Worm (Caenorhabditis elegans) whole organism, L1 larva: ENCODE data around the gene T05C12.15.
A peak's percentile ranks its signal among the peaks of the same experiment; 100 is the strongest.

Source experiments
- C04F5.9 ChIP-seq: sonication (generic microtip); optimal IDR thresholded peaks from 2 replicates; lab custom pipeline; 2016; ENCODE audit warnings: missing genetic modification characterization, missing compliant biosample characterization
- C16A3.4 ChIP-seq: fragments of 150-350 bp; optimal IDR thresholded peaks from 2 replicates; lab custom pipeline; 2014; ENCODE audit warnings: missing biosample characterization, missing genetic modification characterization
- F16B12.6 ChIP-seq: fragments of 150-350 bp; optimal IDR thresholded peaks from 2 replicates; lab custom pipeline; 2014; ENCODE audit warnings: missing biosample characterization, missing genetic modification characterization
- aha-1 ChIP-seq: fragments of 150-350 bp; optimal IDR thresholded peaks from 2 replicates; lab custom pipeline; 2014; ENCODE audit warnings: missing biosample characterization, missing genetic modification characterization
- aly-2 ChIP-seq: fragments of 150-350 bp; optimal IDR thresholded peaks from 2 replicates; lab custom pipeline; 2014; ENCODE audit warnings: missing biosample characterization, missing genetic modification characterization
- ama-1 ChIP-seq: fragments of 150-350 bp; optimal IDR thresholded peaks from 2 replicates; lab custom pipeline; 2014
- blmp-1 ChIP-seq: fragments of 150-350 bp; optimal IDR thresholded peaks from 2 replicates; lab custom pipeline; 2014; ENCODE audit warnings: missing biosample characterization, missing genetic modification characterization
- ceh-82 ChIP-seq, 3 experiments: fragments of 150-350 bp in 1 of 3; sonication (generic microtip) in 2 of 3; optimal IDR thresholded peaks; 2 replicates each; lab custom pipeline; 2014 to 2017; ENCODE audit warnings: missing biosample characterization in 3 of 3, missing genetic modification characterization in 3 of 3
- ceh-88 ChIP-seq: fragments of 200-800 bp; sonication (Bioruptor generic); IDR thresholded peaks from 2 replicates; pipeline ENCODE4 v1.3.6; 2022; ENCODE audit warnings: missing genetic modification characterization, missing compliant biosample characterization
- ceh-90 ChIP-seq: sonication (generic microtip); optimal IDR thresholded peaks from 2 replicates; lab custom pipeline; 2016; ENCODE audit warnings: missing genetic modification characterization, missing compliant biosample characterization
- dpl-1 ChIP-seq, 3 experiments: fragments of 150-350 bp in 2 of 3; sonication (generic microtip) in 1 of 3; optimal IDR thresholded peaks; 2 replicates each; lab custom pipeline; 2014 to 2017; ENCODE audit warnings: missing biosample characterization in 3 of 3, missing genetic modification characterization in 3 of 3, missing genetic modification reagents in 3 of 3
- dsc-1 ChIP-seq: sonication (generic microtip); optimal IDR thresholded peaks from 2 replicates; lab custom pipeline; 2016; ENCODE audit warnings: mild to moderate bottlenecking, missing genetic modification characterization, missing compliant biosample characterization
- egl-13 ChIP-seq: sonication (generic microtip); optimal IDR thresholded peaks from 2 replicates; lab custom pipeline; 2016; ENCODE audit warnings: missing genotype, missing genetic modification reagents, missing genetic modification characterization, missing compliant biosample characterization
- egl-27 ChIP-seq, 2 experiments: fragments of 150-350 bp in 1 of 2; sonication (generic microtip); optimal IDR thresholded peaks; 3 replicates each; lab custom pipeline; 2017 to 2018; ENCODE audit warnings: missing biosample characterization in 2 of 2, missing genetic modification characterization in 2 of 2, missing genetic modification reagents in 2 of 2
- elt-3 ChIP-seq, 6 experiments: fragments of 150-350 bp in 1 of 6; sonication (generic microtip); optimal IDR thresholded peaks; 2 replicates each; lab custom pipeline; 2017 to 2018; ENCODE audit warnings: missing biosample characterization in 6 of 6, missing genetic modification characterization in 6 of 6, inconsistent platforms in 1 of 6
- ets-5 ChIP-seq: fragments of 200-800 bp; sonication (Bioruptor generic); IDR thresholded peaks from 2 replicates; pipeline ENCODE4 v1.3.6; 2022; ENCODE audit warnings: missing genetic modification characterization, missing compliant biosample characterization
- fkh-10 ChIP-seq: sonication (generic microtip); optimal IDR thresholded peaks from 2 replicates; lab custom pipeline; 2017; ENCODE audit warnings: missing biosample characterization, missing genetic modification reagents, missing genetic modification characterization
- fos-1 ChIP-seq: fragments of 150-350 bp; optimal IDR thresholded peaks from 2 replicates; lab custom pipeline; 2014; ENCODE audit warnings: missing biosample characterization, missing genetic modification characterization
- grh-1 ChIP-seq: fragments of 200-800 bp; sonication (Bioruptor generic); IDR thresholded peaks from 2 replicates; pipeline ENCODE4 v1.3.6; 2022; ENCODE audit warnings: missing genetic modification reagents, missing genetic modification characterization, missing compliant biosample characterization
- hlh-17 ChIP-seq: fragments of 200-800 bp; sonication (Bioruptor generic); optimal IDR thresholded peaks from 2 replicates; lab custom pipeline; 2018; ENCODE audit warnings: missing genetic modification characterization, mild to moderate bottlenecking, missing compliant biosample characterization, moderate library complexity, borderline replicate concordance
- hpl-2 ChIP-seq: fragments of 150-350 bp; optimal IDR thresholded peaks from 2 replicates; lab custom pipeline; 2014; ENCODE audit warnings: missing biosample characterization, missing genetic modification reagents, missing genetic modification characterization
- jun-1 ChIP-seq: fragments of 150-350 bp; optimal IDR thresholded peaks from 2 replicates; lab custom pipeline; 2014; ENCODE audit warnings: missing biosample characterization, missing genetic modification reagents, missing genetic modification characterization
- lin-35 ChIP-seq, 2 experiments: fragments of 150-350 bp; optimal IDR thresholded peaks; 2 replicates each; lab custom pipeline; 2014; ENCODE audit warnings: missing biosample characterization in 2 of 2, missing genetic modification characterization in 2 of 2, missing genetic modification reagents in 2 of 2
- lin-39 ChIP-seq: fragments of 150-350 bp; optimal IDR thresholded peaks from 2 replicates; lab custom pipeline; 2014; ENCODE audit warnings: missing biosample characterization, missing genetic modification reagents, missing genetic modification characterization
- lir-3 ChIP-seq: sonication (generic microtip); optimal IDR thresholded peaks from 2 replicates; lab custom pipeline; 2016; ENCODE audit warnings: mild to moderate bottlenecking, missing genetic modification characterization, moderate library complexity, missing compliant biosample characterization; ENCODE audit not compliant: poor library complexity
- lsy-2 ChIP-seq, 2 experiments: fragments of 150-350 bp; optimal IDR thresholded peaks; 2 replicates each; lab custom pipeline; 2014; ENCODE audit warnings: missing biosample characterization in 2 of 2, missing genetic modification characterization in 2 of 2
- mab-9 ChIP-seq: fragments of 200-800 bp; sonication (Bioruptor generic); IDR thresholded peaks from 2 replicates; pipeline ENCODE4 v1.3.6; 2022; ENCODE audit warnings: missing genetic modification reagents, missing genetic modification characterization, missing compliant biosample characterization
- mef-2 ChIP-seq: fragments of 150-350 bp; optimal IDR thresholded peaks from 2 replicates; lab custom pipeline; 2014; ENCODE audit warnings: missing biosample characterization, missing genetic modification characterization
- nhr-11 ChIP-seq: fragments of 150-350 bp; optimal IDR thresholded peaks from 2 replicates; lab custom pipeline; 2014; ENCODE audit warnings: missing biosample characterization, missing genetic modification characterization
- nhr-12 ChIP-seq: sonication (generic microtip); optimal IDR thresholded peaks from 2 replicates; lab custom pipeline; 2017; ENCODE audit warnings: missing biosample characterization, missing genetic modification characterization
- nhr-20 ChIP-seq: sonication (generic microtip); optimal IDR thresholded peaks from 2 replicates; lab custom pipeline; 2016; ENCODE audit warnings: mild to moderate bottlenecking, missing genetic modification characterization, missing compliant biosample characterization
- nhr-28 ChIP-seq: fragments of 150-350 bp; optimal IDR thresholded peaks from 2 replicates; lab custom pipeline; 2014; ENCODE audit warnings: missing biosample characterization, missing genetic modification characterization
- nhr-77 ChIP-seq: fragments of 150-350 bp; optimal IDR thresholded peaks from 2 replicates; lab custom pipeline; 2014; ENCODE audit warnings: missing biosample characterization, missing genetic modification characterization
- nhr-84 ChIP-seq: sonication (generic microtip); optimal IDR thresholded peaks from 2 replicates; lab custom pipeline; 2017; ENCODE audit warnings: missing biosample characterization, missing genetic modification characterization
- nhr-85 ChIP-seq: sonication (generic microtip); peaks from one replicate; lab custom pipeline; 2016; ENCODE audit warnings: missing genetic modification characterization, inconsistent platforms, missing compliant biosample characterization
- nhr-90 ChIP-seq: sonication (generic microtip); optimal IDR thresholded peaks from 2 replicates; lab custom pipeline; 2016; ENCODE audit warnings: mild to moderate bottlenecking, missing genetic modification characterization, missing compliant biosample characterization; ENCODE audit not compliant: poor library complexity
- pag-3 ChIP-seq: sonication (generic microtip); optimal IDR thresholded peaks from 2 replicates; lab custom pipeline; 2017; ENCODE audit warnings: missing genetic modification characterization, mild to moderate bottlenecking, missing compliant biosample characterization, antibody characterized with exemption, borderline replicate concordance; ENCODE audit not compliant: insufficient read depth
- pax-3 ChIP-seq: fragments of 200-800 bp; sonication (Bioruptor generic); optimal IDR thresholded peaks from 2 replicates; lab custom pipeline; 2018; ENCODE audit warnings: mild to moderate bottlenecking, missing genetic modification characterization, moderate library complexity, missing compliant biosample characterization
- pqm-1 ChIP-seq: sonication (generic microtip); optimal IDR thresholded peaks from 3 replicates; lab custom pipeline; 2017; ENCODE audit warnings: missing biosample characterization, missing genetic modification characterization
- rnt-1 ChIP-seq: sonication (generic microtip); optimal IDR thresholded peaks from 2 replicates; lab custom pipeline; 2016; ENCODE audit warnings: mild to moderate bottlenecking, missing genetic modification characterization, moderate library complexity, missing compliant biosample characterization
- snpc-4 ChIP-seq: fragments of 150-350 bp; optimal IDR thresholded peaks from 2 replicates; lab custom pipeline; 2014; ENCODE audit warnings: missing biosample characterization, missing genetic modification characterization
- snu-23 ChIP-seq: sonication (generic microtip); optimal IDR thresholded peaks from 2 replicates; lab custom pipeline; 2016; ENCODE audit warnings: missing genetic modification characterization, missing compliant biosample characterization
- sox-4 ChIP-seq: sonication (generic microtip); optimal IDR thresholded peaks from 2 replicates; lab custom pipeline; 2016; ENCODE audit warnings: missing genetic modification characterization, missing compliant biosample characterization
- sup-37 ChIP-seq: fragments of 200-800 bp; sonication (Bioruptor generic); optimal IDR thresholded peaks from 2 replicates; lab custom pipeline; 2018; ENCODE audit warnings: mild to moderate bottlenecking, missing genetic modification characterization, missing compliant biosample characterization
- swsn-7 ChIP-seq: sonication (generic microtip); optimal IDR thresholded peaks from 2 replicates; lab custom pipeline; 2016; ENCODE audit warnings: missing genetic modification characterization, missing compliant biosample characterization
- tbx-2 ChIP-seq: sonication (generic microtip); optimal IDR thresholded peaks from 2 replicates; lab custom pipeline; 2016; ENCODE audit warnings: missing genetic modification characterization, missing compliant biosample characterization
- unc-130 ChIP-seq: fragments of 150-350 bp; optimal IDR thresholded peaks from 2 replicates; lab custom pipeline; 2017; ENCODE audit warnings: missing biosample characterization, missing genetic modification characterization, inconsistent platforms
- unc-30 ChIP-seq: sonication (generic microtip); optimal IDR thresholded peaks from 2 replicates; lab custom pipeline; 2017; ENCODE audit warnings: missing biosample characterization, missing genetic modification characterization
- unc-62 ChIP-seq: fragments of 150-350 bp; optimal IDR thresholded peaks from 2 replicates; lab custom pipeline; 2014; ENCODE audit warnings: missing biosample characterization, missing genetic modification reagents, missing genetic modification characterization
- vab-15 ChIP-seq: sonication (generic microtip); optimal IDR thresholded peaks from 2 replicates; lab custom pipeline; 2017; ENCODE audit warnings: missing genotype, mild to moderate bottlenecking, missing genetic modification characterization, missing compliant biosample characterization
- xbp-1 ChIP-seq: sonication (generic microtip); optimal IDR thresholded peaks from 2 replicates; lab custom pipeline; 2016; ENCODE audit warnings: missing genetic modification characterization, missing compliant biosample characterization
- zag-1 ChIP-seq: fragments of 150-350 bp; optimal IDR thresholded peaks from 2 replicates; lab custom pipeline; 2014; ENCODE audit warnings: missing biosample characterization, missing genetic modification characterization
- zip-4 ChIP-seq: fragments of 200-800 bp; sonication (Bioruptor generic); optimal IDR thresholded peaks from 2 replicates; lab custom pipeline; 2018; ENCODE audit warnings: mild to moderate bottlenecking, missing genetic modification characterization, moderate library complexity, missing compliant biosample characterization
- ztf-4 ChIP-seq: fragments of 150-350 bp; optimal IDR thresholded peaks from 2 replicates; lab custom pipeline; 2014; ENCODE audit warnings: missing biosample characterization, missing genetic modification characterization

The T05C12.15 gene

DNA sequence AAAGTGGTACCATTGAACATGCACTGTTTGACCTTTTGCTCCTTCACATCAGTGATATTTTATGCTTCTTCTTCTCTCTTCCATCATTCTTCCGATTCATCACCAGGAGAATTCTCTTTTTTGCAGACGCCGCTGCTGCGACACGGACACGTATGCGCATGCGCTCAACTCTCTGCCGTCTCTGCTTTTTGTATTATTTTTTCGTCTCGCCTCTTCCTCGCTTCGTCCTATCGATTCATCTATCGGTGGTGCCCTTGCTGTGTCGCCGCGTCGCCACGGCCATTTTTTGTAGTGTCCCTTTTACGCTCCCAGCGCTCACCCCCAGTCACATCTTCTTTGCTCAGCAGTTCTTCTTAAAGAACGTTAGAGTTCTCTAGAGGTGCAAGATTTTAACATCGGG is 43.3 kb upstream of the T05C12.15 start:
- TF ChIP-seq aha-1 (no peak), lin-35 (GFP tag; optimal IDR thresholded peaks at IDR 0.05; lab: Kevin White, UChicago) (peak; percentile 40 to 41), ets-5 (GFP tag; lab: Robert Waterston, UW) (no peak), nhr-20 (tag; lab: Kevin White, UChicago) (peak; percentile 18), hpl-2 (GFP tag; lab: Kevin White, UChicago) (no peak), sox-4 (tag; lab: Kevin White, UChicago) (no peak), grh-1 (GFP tag; lab: Robert Waterston, UW) (no peak), zip-4 (GFP tag; lab: Kevin White, UChicago) (no peak), mef-2 (tag; lab: Kevin White, UChicago) (no peak), rnt-1 (peak; percentile 52), snu-23 (GFP tag; lab: Kevin White, UChicago) (peak; percentile 24), unc-130 (no peak), F16B12.6 (tag; lab: Kevin White, UChicago) (peak; percentile 37), pag-3 (no peak), mab-9 (GFP tag; lab: Robert Waterston, UW) (no peak), snpc-4 (tag; lab: Kevin White, UChicago) (no peak), C04F5.9 (no peak), pax-3 (tag; lab: Kevin White, UChicago) (no peak), lsy-2 (tag; optimal IDR thresholded peaks at IDR 0.05; lab: Kevin White, UChicago) (peak; percentile 45 to 85), dsc-1 (tag; lab: Kevin White, UChicago) (peak; percentile 38), lin-39 (tag; lab: Kevin White, UChicago) (no peak), elt-3 (tag; optimal IDR thresholded peaks at IDR 0.05; lab: Kevin White, UChicago) (no peak), lir-3 (tag; lab: Kevin White, UChicago) (no peak), ztf-4 (tag; lab: Kevin White, UChicago) (no peak), C16A3.4 (tag; lab: Kevin White, UChicago) (no peak), blmp-1 (tag; lab: Kevin White, UChicago) (peak; percentile 30), ceh-90 (tag; lab: Kevin White, UChicago) (no peak), fkh-10 (peak; percentile 7), vab-15 (no peak), nhr-12 (tag; lab: Kevin White, UChicago) (no peak), tbx-2 (no peak), pqm-1 (tag; lab: Kevin White, UChicago) (no peak), swsn-7 (tag; lab: Kevin White, UChicago) (peak; percentile 57), nhr-11 (tag; lab: Kevin White, UChicago) (no peak), aly-2 (tag; lab: Kevin White, UChicago) (no peak), unc-30 (tag; lab: Kevin White, UChicago) (no peak), nhr-90 (tag; lab: Kevin White, UChicago) (no peak), nhr-85 (no peak), ceh-82 (tag; optimal IDR thresholded peaks at IDR 0.05; lab: Kevin White, UChicago) (peak; percentile 29 to 77 (median 63)), nhr-77 (no peak), fos-1 (tag; lab: Kevin White, UChicago) (peak; percentile 31), hlh-17 (GFP tag; lab: Kevin White, UChicago) (no peak), jun-1 (peak; percentile 1), egl-27 (tag; optimal IDR thresholded peaks at IDR 0.05; lab: Kevin White, UChicago) (peak in 1 of 2 experiments; percentile 14), ceh-88 (GFP tag; lab: Robert Waterston, UW) (no peak), nhr-84 (tag; lab: Kevin White, UChicago) (no peak), xbp-1 (peak; percentile 42), zag-1 (tag; lab: Kevin White, UChicago) (no peak), egl-13 (tag; lab: Kevin White, UChicago) (peak; percentile 39), nhr-28 (tag; lab: Kevin White, UChicago) (no peak), ama-1 (lab: Kevin White, UChicago) (no peak), sup-37 (no peak), unc-62 (no peak), dpl-1 (GFP tag; optimal IDR thresholded peaks at IDR 0.05; lab: Kevin White, UChicago) (no peak)
